Worm (Caenorhabditis elegans) whole organism, mixed stage, embryonic: ENCODE data around the gene Y53C12B.1.

Experiments used
- M03D4.4 ChIP-seq: sonication (generic microtip); optimal IDR thresholded peaks from 2 replicates; lab custom pipeline; 2017; ENCODE audit warnings: mild to moderate bottlenecking, missing genetic modification characterization, missing compliant biosample characterization
- ceh-39 ChIP-seq: fragments of 150-350 bp; optimal IDR thresholded peaks from 2 replicates; lab custom pipeline; 2014; ENCODE audit warnings: missing biosample characterization, missing genetic modification characterization
- ceh-43 ChIP-seq: fragments of 200-800 bp; sonication (Bioruptor generic); optimal IDR thresholded peaks from 2 replicates; lab custom pipeline; 2018; ENCODE audit warnings: mild to moderate bottlenecking, missing genetic modification characterization, moderate library complexity, missing compliant biosample characterization
- ceh-83 ChIP-seq: fragments of 200-800 bp; sonication (Bioruptor generic); optimal IDR thresholded peaks from 2 replicates; lab custom pipeline; 2018; ENCODE audit warnings: mild to moderate bottlenecking, missing genetic modification characterization, missing compliant biosample characterization
- ces-1 ChIP-seq: fragments of 150-350 bp; optimal IDR thresholded peaks from 2 replicates; lab custom pipeline; 2014; ENCODE audit warnings: missing biosample characterization, missing genetic modification reagents, missing genetic modification characterization
- elt-1 ChIP-seq: sonication (generic microtip); optimal IDR thresholded peaks from 2 replicates; lab custom pipeline; 2017; ENCODE audit warnings: missing genetic modification characterization, mild to moderate bottlenecking, missing compliant biosample characterization, antibody characterized with exemption, moderate library complexity, borderline replicate concordance; ENCODE audit not compliant: insufficient read depth
- flh-1 ChIP-seq: fragments of 200-800 bp; sonication (Bioruptor generic); optimal IDR thresholded peaks from 2 replicates; lab custom pipeline; 2018; ENCODE audit warnings: mild to moderate bottlenecking, missing genetic modification characterization, moderate library complexity, missing compliant biosample characterization
- ham-2 ChIP-seq: fragments of 200-800 bp; sonication (Bioruptor generic); optimal IDR thresholded peaks from 2 replicates; lab custom pipeline; 2018; ENCODE audit warnings: mild to moderate bottlenecking, missing genetic modification characterization, missing compliant biosample characterization
- lin-13 ChIP-seq: fragments of 150-350 bp; optimal IDR thresholded peaks from 2 replicates; lab custom pipeline; 2014; ENCODE audit warnings: missing biosample characterization, missing genetic modification characterization
- lin-32 ChIP-seq: fragments of 200-800 bp; sonication (Bioruptor generic); optimal IDR thresholded peaks from 2 replicates; lab custom pipeline; 2018; ENCODE audit warnings: mild to moderate bottlenecking, missing genetic modification characterization, missing compliant biosample characterization
- lsy-2 ChIP-seq: fragments of 150-350 bp; optimal IDR thresholded peaks from 2 replicates; lab custom pipeline; 2014; ENCODE audit warnings: missing biosample characterization, missing genetic modification characterization
- mab-5 ChIP-seq: fragments of 150-350 bp; optimal IDR thresholded peaks from 2 replicates; lab custom pipeline; 2014; ENCODE audit warnings: missing biosample characterization, missing genetic modification characterization
- mep-1 ChIP-seq: fragments of 150-350 bp; optimal IDR thresholded peaks from 2 replicates; lab custom pipeline; 2017; ENCODE audit warnings: missing biosample characterization, missing genetic modification reagents, missing genetic modification characterization, inconsistent platforms
- mls-2 ChIP-seq: sonication (generic microtip); optimal IDR thresholded peaks from 2 replicates; lab custom pipeline; 2016; ENCODE audit warnings: mild to moderate bottlenecking, missing genetic modification characterization, moderate library complexity, missing compliant biosample characterization
- nhr-2 ChIP-seq: fragments of 150-350 bp; optimal IDR thresholded peaks from 2 replicates; lab custom pipeline; 2014; ENCODE audit warnings: missing biosample characterization, missing genetic modification characterization
- nhr-237 ChIP-seq: fragments of 150-350 bp; optimal IDR thresholded peaks from 2 replicates; lab custom pipeline; 2014; ENCODE audit warnings: missing biosample characterization, missing genetic modification characterization
- nhr-28 ChIP-seq: fragments of 150-350 bp; optimal IDR thresholded peaks from 2 replicates; lab custom pipeline; 2014; ENCODE audit warnings: missing biosample characterization, missing genetic modification characterization
- nhr-76 ChIP-seq: sonication (generic microtip); optimal IDR thresholded peaks from 2 replicates; lab custom pipeline; 2017; ENCODE audit warnings: missing biosample characterization, missing genetic modification characterization
- sptf-1 ChIP-seq: sonication (generic microtip); optimal IDR thresholded peaks from 2 replicates; lab custom pipeline; 2017; ENCODE audit warnings: mild to moderate bottlenecking, missing genetic modification characterization, moderate library complexity, missing compliant biosample characterization
- tbx-8 ChIP-seq: fragments of 200-800 bp; sonication (Bioruptor generic); optimal IDR thresholded peaks from 2 replicates; lab custom pipeline; 2018; ENCODE audit warnings: mild to moderate bottlenecking, missing genetic modification characterization, moderate library complexity, missing compliant biosample characterization
- unc-120 ChIP-seq: sonication (generic microtip); optimal IDR thresholded peaks from 2 replicates; lab custom pipeline; 2017; ENCODE audit warnings: missing genetic modification characterization, missing compliant biosample characterization; ENCODE audit not compliant: poor library complexity, severe bottlenecking
- unc-62 ChIP-seq: fragments of 150-350 bp; optimal IDR thresholded peaks from 2 replicates; lab custom pipeline; 2014; ENCODE audit warnings: missing biosample characterization, missing genetic modification reagents, missing genetic modification characterization
- zip-8 ChIP-seq: fragments of 150-350 bp; optimal IDR thresholded peaks from 2 replicates; lab custom pipeline; 2014; ENCODE audit warnings: missing biosample characterization, missing genetic modification characterization

Y53C12B.1 gene

DNA sequence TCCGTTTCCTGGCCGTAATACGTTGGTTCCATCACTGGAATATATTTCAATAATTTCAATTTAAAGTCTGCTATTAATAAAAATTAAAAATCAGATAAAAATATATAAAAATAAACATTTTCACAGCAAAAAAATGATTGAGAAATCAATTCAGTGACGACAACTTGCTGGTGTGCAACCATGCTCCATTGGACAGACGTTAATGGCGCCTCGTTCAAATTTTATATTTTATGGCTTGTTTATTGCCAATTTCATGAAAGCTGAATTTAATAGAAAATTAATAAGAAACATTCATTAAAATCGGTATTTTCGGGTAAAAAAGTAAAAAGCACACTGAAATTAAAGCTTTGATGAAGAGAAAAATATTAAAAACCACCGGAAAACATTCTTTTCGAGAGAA, 39.7 kb downstream of the Y53C12B.1 start, which contains the start of gene Y53C12A.3:
TSS of gene Y53C12A.3 (minus strand) at position 34 of the 400 bp plus-strand sequence.
- TF ChIP-seq nhr-2 (tag; lab: Kevin White, UChicago): peak; percentile 11
- peak; percentile 29 for TF ChIP-seq ces-1 (GFP tag; lab: Kevin White, UChicago)
- TF ChIP-seq mep-1 (tag; lab: Kevin White, UChicago): peak; percentile 31
- TF ChIP-seq lsy-2 (tag; lab: Kevin White, UChicago): peak; percentile 51
- TF ChIP-seq tbx-8 (GFP tag; lab: Kevin White, UChicago): no peak
- TF ChIP-seq nhr-237 (tag; lab: Kevin White, UChicago): peak; percentile 43
- TF ChIP-seq ceh-39 (tag; lab: Kevin White, UChicago): no peak

ce11 chrII:9704746-9705145, 41.1 kb downstream of the Y53C12B.1 start, which contains the start of gene Y53C12A.10:
Gene Y53C12A.10 (minus strand): TSS chrII:9704846.
- TF ChIP-seq mab-5: no peak
- TF ChIP-seq unc-120: no peak
- no peak for TF ChIP-seq elt-1 (tag; lab: Kevin White, UChicago)
- TF ChIP-seq lin-13 (tag; lab: Kevin White, UChicago): no peak
- TF ChIP-seq mls-2 (tag; lab: Kevin White, UChicago): no peak
- no peak for TF ChIP-seq nhr-76
- no peak for TF ChIP-seq ceh-39 (tag; lab: Kevin White, UChicago)
- TF ChIP-seq lsy-2 (tag; lab: Kevin White, UChicago): no peak

DNA sequence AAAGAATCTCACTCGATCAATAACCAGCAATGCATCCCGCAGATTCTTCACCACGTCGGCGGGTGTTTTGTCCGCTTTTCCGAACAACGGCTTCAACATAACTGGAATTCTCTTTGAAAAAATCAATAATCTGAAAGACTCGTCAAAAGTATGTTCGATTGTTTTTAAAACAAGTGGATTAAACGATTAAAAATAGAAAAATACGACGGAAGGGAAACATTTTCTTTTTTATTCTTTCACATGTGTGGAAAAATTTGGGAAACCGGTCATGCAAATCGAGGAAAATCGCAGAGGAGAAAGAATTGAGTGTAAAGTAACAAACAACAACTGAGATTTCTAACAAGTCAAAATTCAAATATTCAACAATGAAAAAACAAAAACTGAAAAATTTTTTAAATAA, 42.3 kb downstream of the Y53C12B.1 start, which contains the start of gene mop-25.2:
TSS of gene mop-25.2 (minus strand) at position 101 of the 400 bp plus-strand sequence.
- no peak for TF ChIP-seq unc-62 (GFP tag; lab: Kevin White, UChicago)

- no peak for TF ChIP-seq ceh-43 (GFP tag; lab: Kevin White, UChicago)
- no peak for TF ChIP-seq ces-1 (GFP tag; lab: Kevin White, UChicago)
- no peak for TF ChIP-seq flh-1
- no peak for TF ChIP-seq lin-13 (tag; lab: Kevin White, UChicago)
- TF ChIP-seq sptf-1 (tag; lab: Kevin White, UChicago): no peak
- no peak for TF ChIP-seq nhr-28
- no peak for TF ChIP-seq elt-1 (tag; lab: Kevin White, UChicago)
- TF ChIP-seq zip-8 (tag; lab: Kevin White, UChicago): no peak
- no peak for TF ChIP-seq mep-1 (tag; lab: Kevin White, UChicago)
- TF ChIP-seq M03D4.4 (tag; lab: Kevin White, UChicago): no peak
- TF ChIP-seq lin-32 (GFP tag; lab: Kevin White, UChicago): no peak
- TF ChIP-seq ham-2 (GFP tag; lab: Kevin White, UChicago): no peak
- TF ChIP-seq nhr-2 (tag; lab: Kevin White, UChicago): no peak
These were observed 45.5 kb downstream of the Y53C12B.1 start, which contains the start of the genes Y53C12A.8 and Y53C12A.7 for ce11 chrII:9700363-9700762. Gene Y53C12A.8 (minus strand): TSS chrII:9700463. Gene Y53C12A.7 (plus strand): TSS chrII:9700543.

ce11 chrII:9695942-9696341, 49.9 kb downstream of the Y53C12B.1 start:
- peak; percentile 17 for TF ChIP-seq ces-1 (GFP tag; lab: Kevin White, UChicago)
- no peak for TF ChIP-seq ceh-83 (GFP tag; lab: Kevin White, UChicago)
